Worm (Caenorhabditis elegans) whole organism, mixed stage, embryonic: Measurements from ENCODE around the gene B0454.6.

Source experiments
- elt-1 ChIP-seq: sonication (generic microtip); optimal IDR thresholded peaks from 2 replicates; lab custom pipeline; 2017; ENCODE audit warnings: missing genetic modification characterization, mild to moderate bottlenecking, missing compliant biosample characterization, antibody characterized with exemption, moderate library complexity, borderline replicate concordance; ENCODE audit not compliant: insufficient read depth
- nhr-12 ChIP-seq: fragments of 150-350 bp; optimal IDR thresholded peaks from 2 replicates; lab custom pipeline; 2014; ENCODE audit warnings: missing biosample characterization, missing genetic modification characterization
- unc-62 ChIP-seq: fragments of 150-350 bp; optimal IDR thresholded peaks from 2 replicates; lab custom pipeline; 2014; ENCODE audit warnings: missing biosample characterization, missing genetic modification reagents, missing genetic modification characterization

DNA sequence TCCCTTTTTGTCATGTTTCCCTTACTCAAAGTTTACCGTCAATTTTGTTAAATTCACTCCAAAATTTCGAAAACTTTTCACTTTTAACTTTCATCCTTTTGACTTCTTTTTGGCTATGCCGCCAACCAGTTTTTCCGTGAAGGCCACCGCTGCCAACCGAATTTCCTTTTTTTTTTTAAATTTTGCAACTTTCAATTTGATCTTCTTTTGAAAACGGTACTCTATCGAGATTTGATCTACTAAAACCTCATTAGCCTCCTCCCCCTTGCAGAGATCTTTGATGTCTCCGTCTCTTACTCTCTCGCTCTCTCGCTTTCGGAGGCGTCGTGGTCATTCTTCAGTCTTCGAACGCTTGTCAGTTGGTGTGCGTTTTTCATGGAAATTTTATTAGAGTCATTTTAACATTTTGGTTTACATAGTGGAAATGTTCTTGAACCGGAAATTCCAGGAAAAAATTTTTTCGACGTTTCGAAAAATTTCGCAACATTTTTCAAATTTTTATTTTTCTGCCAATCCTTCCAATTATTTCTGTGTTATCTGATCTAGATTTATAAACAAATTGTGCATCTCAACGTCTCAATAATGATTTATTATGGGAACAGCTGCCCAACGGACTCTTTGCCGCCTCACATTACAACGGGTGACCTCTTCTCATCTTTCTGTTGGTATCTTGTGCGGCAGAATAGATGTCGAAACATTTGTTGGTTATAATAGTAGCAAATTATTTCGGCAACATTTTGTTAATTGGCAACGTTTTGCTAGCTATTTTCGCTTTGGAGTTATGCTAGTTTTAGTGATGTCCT, 37.8 kb upstream of the B0454.6 start:
- no peak for TF ChIP-seq elt-1 (tag; lab: Kevin White, UChicago)
- peak; percentile 94 for TF ChIP-seq unc-62 (GFP tag; lab: Kevin White, UChicago)
- TF ChIP-seq nhr-12 (tag; lab: Kevin White, UChicago) = no peak
